Worm (Caenorhabditis elegans): ENCODE measurements around the gene sap-140.

ce11 chrIII:7536559-7536958 lies 37.0 kb downstream of the sap-140 start, which contains the start of gene lin-39:
- TF ChIP-seq him-1 (tag; optimal IDR thresholded peaks at IDR 0.05) (no peak), dao-5 (tag; optimal IDR thresholded peaks at IDR 0.05) (no peak), W03F9.2 (tag; optimal IDR thresholded peaks at IDR 0.05) (no peak)
